Worm (Caenorhabditis elegans) whole organism, late embryonic: ENCODE measurements around the gene cdh-1.

Source experiments
- C08G9.2 ChIP-seq: sonication (generic microtip); optimal IDR thresholded peaks from 2 replicates; lab custom pipeline; 2016; ENCODE audit warnings: mild to moderate bottlenecking, missing genetic modification characterization, moderate library complexity, missing compliant biosample characterization
- F13H6.1 ChIP-seq: sonication (generic microtip); optimal IDR thresholded peaks from 2 replicates; lab custom pipeline; 2016; ENCODE audit warnings: missing genetic modification characterization, missing compliant biosample characterization
- K02D7.2 ChIP-seq: sonication (generic microtip); optimal IDR thresholded peaks from 2 replicates; lab custom pipeline; 2017; ENCODE audit warnings: mild to moderate bottlenecking, missing genetic modification characterization, missing compliant biosample characterization
- ahr-1 ChIP-seq: sonication (generic microtip); optimal IDR thresholded peaks from 2 replicates; lab custom pipeline; 2016; ENCODE audit warnings: missing genetic modification characterization, missing compliant biosample characterization
- ceh-14 ChIP-seq: sonication (generic microtip); optimal IDR thresholded peaks from 2 replicates; lab custom pipeline; 2016; ENCODE audit warnings: missing genotype, missing genetic modification characterization, missing compliant biosample characterization
- ceh-22 ChIP-seq: sonication (generic microtip); optimal IDR thresholded peaks from 2 replicates; lab custom pipeline; 2017; ENCODE audit warnings: missing biosample characterization, missing genetic modification characterization
- ceh-30 ChIP-seq: fragments of 150-350 bp; optimal IDR thresholded peaks from 2 replicates; lab custom pipeline; 2014; ENCODE audit warnings: missing biosample characterization, missing genetic modification characterization
- ceh-45 ChIP-seq: fragments of 200-800 bp; sonication (Bioruptor generic); IDR thresholded peaks from 2 replicates; pipeline ENCODE4 v1.3.6; 2022; ENCODE audit warnings: missing genetic modification reagents, missing genetic modification characterization, missing compliant biosample characterization
- ceh-48 ChIP-seq: sonication (generic microtip); optimal IDR thresholded peaks from 2 replicates; lab custom pipeline; 2016; ENCODE audit warnings: missing genetic modification characterization, inconsistent platforms, missing compliant biosample characterization
- ceh-9 ChIP-seq: sonication (generic microtip); optimal IDR thresholded peaks from 2 replicates; lab custom pipeline; 2016; ENCODE audit warnings: mild to moderate bottlenecking, missing genetic modification characterization, inconsistent platforms, missing compliant biosample characterization
- dmd-4 ChIP-seq: sonication (generic microtip); optimal IDR thresholded peaks from 2 replicates; lab custom pipeline; 2016; ENCODE audit warnings: borderline replicate concordance, missing genetic modification characterization, missing compliant biosample characterization
- dve-1 ChIP-seq: sonication (generic microtip); optimal IDR thresholded peaks from 2 replicates; lab custom pipeline; 2017; ENCODE audit warnings: antibody characterized with exemption, mild to moderate bottlenecking, missing genetic modification characterization, missing compliant biosample characterization
- elt-4 ChIP-seq: sonication (generic microtip); optimal IDR thresholded peaks from 2 replicates; lab custom pipeline; 2016; ENCODE audit warnings: missing genetic modification characterization, missing compliant biosample characterization
- ets-4 ChIP-seq: sonication (generic microtip); optimal IDR thresholded peaks from 2 replicates; lab custom pipeline; 2016; ENCODE audit warnings: missing genetic modification characterization, missing compliant biosample characterization
- fkh-10 ChIP-seq: fragments of 150-350 bp; optimal IDR thresholded peaks from 2 replicates; lab custom pipeline; 2014; ENCODE audit warnings: missing biosample characterization, missing genetic modification reagents, missing genetic modification characterization
- gmeb-2 ChIP-seq: sonication (generic microtip); optimal IDR thresholded peaks from 2 replicates; lab custom pipeline; 2016; ENCODE audit warnings: missing genetic modification characterization, inconsistent platforms, missing compliant biosample characterization
- hlh-30 ChIP-seq: sonication (generic microtip); optimal IDR thresholded peaks from 2 replicates; lab custom pipeline; 2017; ENCODE audit warnings: antibody characterized with exemption, missing genetic modification characterization, missing compliant biosample characterization; ENCODE audit not compliant: insufficient read depth
- hlh-6 ChIP-seq: sonication (generic microtip); optimal IDR thresholded peaks from 2 replicates; lab custom pipeline; 2016; ENCODE audit warnings: missing genotype, missing genetic modification characterization, missing compliant biosample characterization
- hlh-8 ChIP-seq: sonication (generic microtip); optimal IDR thresholded peaks from 2 replicates; lab custom pipeline; 2016; ENCODE audit warnings: missing genotype, missing genetic modification characterization, missing compliant biosample characterization
- lin-11 ChIP-seq: fragments of 200-800 bp; sonication (Bioruptor generic); optimal IDR thresholded peaks from 2 replicates; lab custom pipeline; 2018; ENCODE audit warnings: mild to moderate bottlenecking, missing genetic modification characterization, missing compliant biosample characterization
- madf-2 ChIP-seq: sonication (generic microtip); optimal IDR thresholded peaks from 2 replicates; lab custom pipeline; 2017; ENCODE audit warnings: missing genetic modification characterization, missing compliant biosample characterization
- mec-3 ChIP-seq: sonication (generic microtip); optimal IDR thresholded peaks from 2 replicates; lab custom pipeline; 2016; ENCODE audit warnings: borderline replicate concordance, missing genetic modification characterization, missing compliant biosample characterization
- nfya-1 ChIP-seq: sonication (generic microtip); optimal IDR thresholded peaks from 2 replicates; lab custom pipeline; 2017; ENCODE audit warnings: missing genetic modification characterization, mild to moderate bottlenecking, missing compliant biosample characterization, antibody characterized with exemption, moderate library complexity
- nhr-11 ChIP-seq: fragments of 150-350 bp; optimal IDR thresholded peaks from 2 replicates; lab custom pipeline; 2014; ENCODE audit warnings: missing biosample characterization, missing genetic modification characterization
- odd-2 ChIP-seq: sonication (generic microtip); optimal IDR thresholded peaks from 2 replicates; lab custom pipeline; 2017; ENCODE audit warnings: antibody characterized with exemption, mild to moderate bottlenecking, missing genetic modification characterization, missing compliant biosample characterization
- pha-2 ChIP-seq: sonication (generic microtip); optimal IDR thresholded peaks from 2 replicates; lab custom pipeline; 2017; ENCODE audit warnings: mild to moderate bottlenecking, missing genetic modification characterization, missing compliant biosample characterization
- pha-4 ChIP-seq: fragments of 150-350 bp; optimal IDR thresholded peaks from 2 replicates; lab custom pipeline; 2018; ENCODE audit warnings: missing biosample characterization, missing genetic modification reagents, missing genetic modification characterization
- pqm-1 ChIP-seq: sonication (generic microtip); optimal IDR thresholded peaks from 2 replicates; lab custom pipeline; 2016; ENCODE audit warnings: missing genetic modification characterization, missing compliant biosample characterization
- pros-1 ChIP-seq: fragments of 150-350 bp; optimal IDR thresholded peaks from 2 replicates; lab custom pipeline; 2014; ENCODE audit warnings: missing biosample characterization, missing genetic modification reagents, missing genetic modification characterization
- rnt-1 ChIP-seq: sonication (generic microtip); optimal IDR thresholded peaks from 2 replicates; lab custom pipeline; 2016; ENCODE audit warnings: missing genetic modification characterization, missing compliant biosample characterization
- sdc-2 ChIP-seq: sonication (generic microtip); optimal IDR thresholded peaks from 2 replicates; lab custom pipeline; 2016; ENCODE audit warnings: missing genotype, missing genetic modification characterization, missing compliant biosample characterization
- syd-9 ChIP-seq: sonication (generic microtip); optimal IDR thresholded peaks from 2 replicates; lab custom pipeline; 2016; ENCODE audit warnings: mild to moderate bottlenecking, missing genetic modification characterization, moderate library complexity, missing compliant biosample characterization
- tbx-2 ChIP-seq: sonication (generic microtip); optimal IDR thresholded peaks from 2 replicates; lab custom pipeline; 2016; ENCODE audit warnings: missing genetic modification characterization, missing compliant biosample characterization
- tbx-7 ChIP-seq: sonication (generic microtip); optimal IDR thresholded peaks from 2 replicates; lab custom pipeline; 2016; ENCODE audit warnings: missing genotype, missing genetic modification characterization, missing compliant biosample characterization
- ttx-3 ChIP-seq: sonication (generic microtip); optimal IDR thresholded peaks from 2 replicates; lab custom pipeline; 2016; ENCODE audit warnings: missing genetic modification reagents, missing genetic modification characterization, missing compliant biosample characterization
- unc-42 ChIP-seq: sonication (generic microtip); optimal IDR thresholded peaks from 2 replicates; lab custom pipeline; 2016; ENCODE audit warnings: missing genotype, missing genetic modification characterization, missing compliant biosample characterization
- unc-86 ChIP-seq: sonication (generic microtip); optimal IDR thresholded peaks from 2 replicates; lab custom pipeline; 2016; ENCODE audit warnings: missing genetic modification characterization, missing compliant biosample characterization
- ztf-16 ChIP-seq: sonication (generic microtip); optimal IDR thresholded peaks from 2 replicates; lab custom pipeline; 2017; ENCODE audit warnings: missing genetic modification characterization, missing compliant biosample characterization

Gene cdh-1

DNA sequence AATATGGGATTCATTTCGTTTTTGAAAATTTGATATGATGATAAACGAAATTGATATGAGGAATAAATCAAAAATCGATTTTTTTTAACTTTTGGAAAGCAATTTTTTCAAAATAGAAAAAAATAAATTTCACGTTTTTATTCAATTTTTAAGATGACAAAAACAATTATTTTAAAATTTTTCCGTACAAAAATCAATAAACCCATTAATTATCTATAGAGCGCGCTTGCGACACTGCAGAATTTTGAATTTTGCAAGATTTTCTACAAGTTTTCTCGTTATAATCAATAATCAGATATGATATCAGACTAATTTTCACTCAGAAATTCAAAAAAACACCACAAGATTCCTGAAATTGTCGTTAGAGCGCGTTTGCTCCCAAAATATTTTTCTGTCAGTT is 33.3 kb downstream of the cdh-1 start, which contains the start of gene R10F2.6:
Gene R10F2.6, minus strand, starts transcription at position 101 of the 400 bp plus-strand sequence.
- TF ChIP-seq dve-1 (no peak), unc-86 (tag; lab: Kevin White, UChicago) (no peak), elt-4 (tag; lab: Kevin White, UChicago) (no peak), ets-4 (tag; lab: Kevin White, UChicago) (no peak), sdc-2 (tag; lab: Kevin White, UChicago) (no peak), ceh-48 (tag; lab: Kevin White, UChicago) (no peak), rnt-1 (tag; lab: Kevin White, UChicago) (no peak), lin-11 (tag; lab: Kevin White, UChicago) (no peak), ceh-9 (no peak), K02D7.2 (no peak), ttx-3 (tag; lab: Kevin White, UChicago) (no peak), gmeb-2 (tag; lab: Kevin White, UChicago) (no peak), ceh-22 (tag; lab: Kevin White, UChicago) (no peak), pros-1 (tag; lab: Kevin White, UChicago) (no peak), dmd-4 (tag; lab: Kevin White, UChicago) (no peak), pqm-1 (tag; lab: Kevin White, UChicago) (no peak), tbx-2 (tag; lab: Kevin White, UChicago) (no peak), hlh-8 (no peak)

ce11 chrIII:2946101-2946500 is 35.4 kb downstream of the cdh-1 start, which contains the start of gene H05C05.4:
Gene H05C05.4 (minus strand): TSS chrIII:2946201.
- TF ChIP-seq pros-1 (tag; lab: Kevin White, UChicago) (no peak), unc-42 (tag; lab: Kevin White, UChicago) (no peak), sdc-2 (tag; lab: Kevin White, UChicago) (no peak), lin-11 (tag; lab: Kevin White, UChicago) (no peak), ceh-48 (tag; lab: Kevin White, UChicago) (no peak), F13H6.1 (tag; lab: Kevin White, UChicago) (no peak), mec-3 (no peak), nhr-11 (tag; lab: Kevin White, UChicago) (no peak), hlh-6 (tag; lab: Kevin White, UChicago) (no peak), ahr-1 (tag; lab: Kevin White, UChicago) (no peak), ceh-14 (tag; lab: Kevin White, UChicago) (no peak), C08G9.2 (tag; lab: Kevin White, UChicago) (no peak), tbx-7 (tag; lab: Kevin White, UChicago) (no peak), pha-4 (tag; lab: Kevin White, UChicago) (no peak)
- TF ChIP-seq, all 69 proteins: peak for 0

- TF ChIP-seq ztf-16 (tag; lab: Kevin White, UChicago) (no peak), sdc-2 (tag; lab: Kevin White, UChicago) (no peak), hlh-30 (no peak), ceh-22 (tag; lab: Kevin White, UChicago) (no peak), madf-2 (tag; lab: Kevin White, UChicago) (no peak), dmd-4 (tag; lab: Kevin White, UChicago) (no peak), fkh-10 (no peak), unc-42 (tag; lab: Kevin White, UChicago) (no peak), pha-2 (tag; lab: Kevin White, UChicago) (no peak), ceh-45 (no peak), ceh-30 (tag; lab: Kevin White, UChicago) (no peak), syd-9 (tag; lab: Kevin White, UChicago) (no peak)
- TF ChIP-seq, all 69 proteins: peak for 0
These were observed 36.0 kb downstream of the cdh-1 start, which contains the start of gene H05C05.1 for ce11 chrIII:2946626-2947168. Gene H05C05.1 (plus strand): TSS chrIII:2947118.

ce11 chrIII:2947251-2947650 is 36.5 kb downstream of the cdh-1 start:
- TF ChIP-seq odd-2, result no peak
- TF ChIP-seq nfya-1 (tag; lab: Kevin White, UChicago), result peak; percentile 1
